Worm (Caenorhabditis elegans): Measurements from ENCODE around the gene F55A11.1.

- no peak for TF ChIP-seq ama-1 (optimal IDR thresholded peaks at IDR 0.05)
- no peak for TF ChIP-seq hnd-1 (tag; optimal IDR thresholded peaks at IDR 0.05)
These were observed 35.2 kb upstream of the F55A11.1 start for ce11 chrV:11799252-11799822.
